Worm (Caenorhabditis elegans) whole organism, L4 larva: ENCODE data around the gene nhr-290.

Experiments
- D1046.2 ChIP-seq: fragments of 200-800 bp; sonication (Bioruptor generic); IDR thresholded peaks from 2 replicates; pipeline ENCODE4 v1.3.6; 2022; ENCODE audit warnings: missing genetic modification characterization, missing compliant biosample characterization
- F26F4.8 ChIP-seq: fragments of 200-800 bp; sonication (Bioruptor generic); conservative IDR thresholded peaks from 2 replicates; pipeline ENCODE4 v1.3.6; 2022; ENCODE audit warnings: missing genetic modification characterization, missing compliant biosample characterization
- F44E2.7 ChIP-seq: fragments of 200-800 bp; sonication (Bioruptor generic); IDR thresholded peaks from 2 replicates; pipeline ENCODE4 v2.1.2; 2022; ENCODE audit warnings: missing genetic modification characterization, missing compliant biosample characterization
- T20F7.1 ChIP-seq: fragments of 200-800 bp; sonication (Bioruptor generic); optimal IDR thresholded peaks from 2 replicates; lab custom pipeline; 2018; ENCODE audit warnings: mild to moderate bottlenecking, missing genetic modification characterization, missing compliant biosample characterization
- T26A8.4 ChIP-seq: fragments of 200-800 bp; sonication (Bioruptor generic); IDR thresholded peaks from 2 replicates; pipeline ENCODE4 v1.3.6; 2022; ENCODE audit warnings: missing genetic modification characterization, missing compliant biosample characterization
- Y48G9A.11 ChIP-seq: fragments of 200-800 bp; sonication (Bioruptor generic); IDR thresholded peaks from 2 replicates; pipeline ENCODE4 v1.3.6; 2022; ENCODE audit warnings: missing genetic modification reagents, missing genetic modification characterization, missing compliant biosample characterization
- Y5F2A.4 ChIP-seq: fragments of 200-800 bp; sonication (Bioruptor generic); optimal IDR thresholded peaks from 2 replicates; lab custom pipeline; 2018; ENCODE audit warnings: mild to moderate bottlenecking, missing genetic modification characterization, missing compliant biosample characterization
- Y75B8A.6 ChIP-seq: fragments of 200-800 bp; sonication (Bioruptor generic); IDR thresholded peaks from 2 replicates; pipeline ENCODE4 v1.3.6; 2022; ENCODE audit warnings: missing genetic modification reagents, missing genetic modification characterization, missing compliant biosample characterization
- aly-2 ChIP-seq: sonication (generic microtip); optimal IDR thresholded peaks from 2 replicates; lab custom pipeline; 2018; ENCODE audit warnings: missing biosample characterization, missing genetic modification characterization
- ama-1 ChIP-seq: fragments of 150-350 bp; optimal IDR thresholded peaks from 2 replicates; lab custom pipeline; 2014; ENCODE audit warnings: inconsistent platforms, mixed read lengths
- arid-1 ChIP-seq: fragments of 200-800 bp; sonication (Bioruptor generic); conservative IDR thresholded peaks from 2 replicates; pipeline ENCODE4 v1.3.6; 2022; ENCODE audit warnings: missing genetic modification reagents, missing genetic modification characterization, missing compliant biosample characterization
- attf-4 ChIP-seq: sonication (generic microtip); optimal IDR thresholded peaks from 3 replicates; lab custom pipeline; 2017; ENCODE audit warnings: missing biosample characterization, missing genetic modification characterization
- ceh-20 ChIP-seq: fragments of 200-800 bp; sonication (Bioruptor generic); IDR thresholded peaks from 2 replicates; pipeline ENCODE4 v1.3.6; 2022; ENCODE audit warnings: missing genetic modification reagents, missing genetic modification characterization, missing compliant biosample characterization
- ceh-32 ChIP-seq: sonication (generic microtip); optimal IDR thresholded peaks from 2 replicates; lab custom pipeline; 2016; ENCODE audit warnings: mild to moderate bottlenecking, missing genetic modification characterization, missing compliant biosample characterization; ENCODE audit not compliant: poor library complexity
- ceh-44 ChIP-seq: fragments of 200-800 bp; sonication (Bioruptor generic); IDR thresholded peaks from 2 replicates; pipeline ENCODE4 v1.3.6; 2022; ENCODE audit warnings: missing genetic modification reagents, missing genetic modification characterization, missing compliant biosample characterization
- ceh-82 ChIP-seq: sonication (generic microtip); optimal IDR thresholded peaks from 2 replicates; lab custom pipeline; 2017; ENCODE audit warnings: missing biosample characterization, missing genetic modification characterization
- daf-12 ChIP-seq: fragments of 150-350 bp; optimal IDR thresholded peaks from 2 replicates; lab custom pipeline; 2014; ENCODE audit warnings: missing biosample characterization, missing genetic modification reagents, missing genetic modification characterization
- daf-16 ChIP-seq, 3 experiments: sonication (generic microtip); optimal IDR thresholded peaks; 2 replicates each; lab custom pipeline; 2016 to 2017; ENCODE audit warnings: missing genetic modification characterization in 3 of 3, missing genetic modification reagents in 3 of 3, mild to moderate bottlenecking in 2 of 3, missing compliant biosample characterization in 2 of 3, missing biosample characterization in 1 of 3, moderate library complexity in 1 of 3
- daf-8 ChIP-seq: fragments of 200-800 bp; sonication (Bioruptor generic); IDR thresholded peaks from 2 replicates; pipeline ENCODE4 v1.3.6; 2022; ENCODE audit warnings: missing genetic modification characterization, missing compliant biosample characterization
- dmd-9 ChIP-seq: fragments of 200-800 bp; sonication (Bioruptor generic); IDR thresholded peaks from 2 replicates; pipeline ENCODE4 v1.3.6; 2022; ENCODE audit warnings: missing genetic modification reagents, missing genetic modification characterization, missing compliant biosample characterization
- dpl-1 ChIP-seq: fragments of 150-350 bp; optimal IDR thresholded peaks from 2 replicates; lab custom pipeline; 2014; ENCODE audit warnings: missing biosample characterization, missing genetic modification reagents, missing genetic modification characterization
- dve-1 ChIP-seq: sonication (generic microtip); optimal IDR thresholded peaks from 2 replicates; lab custom pipeline; 2017; ENCODE audit warnings: antibody characterized with exemption, mild to moderate bottlenecking, missing genetic modification characterization, missing compliant biosample characterization; ENCODE audit not compliant: insufficient read depth
- egl-43 ChIP-seq: fragments of 200-800 bp; sonication (Bioruptor generic); IDR thresholded peaks from 2 replicates; pipeline ENCODE4 v1.3.6; 2022; ENCODE audit warnings: missing genetic modification reagents, missing genetic modification characterization, missing compliant biosample characterization
- fos-1 ChIP-seq: fragments of 150-350 bp; optimal IDR thresholded peaks from 2 replicates; lab custom pipeline; 2014; ENCODE audit warnings: missing biosample characterization, missing genetic modification characterization
- hif-1 ChIP-seq, 2 experiments: sonication (generic microtip); optimal IDR thresholded peaks; 2 replicates each; lab custom pipeline; 2016 to 2017; ENCODE audit warnings: missing compliant biosample characterization in 2 of 2, missing genetic modification characterization in 2 of 2, missing genetic modification reagents in 2 of 2, missing genotype in 2 of 2, mild to moderate bottlenecking in 1 of 2
- lin-29 ChIP-seq: fragments of 200-800 bp; sonication (Bioruptor generic); IDR thresholded peaks from 2 replicates; pipeline ENCODE4 v1.3.6; 2022; ENCODE audit warnings: missing genetic modification reagents, missing genetic modification characterization, missing compliant biosample characterization
- lin-38 ChIP-seq: fragments of 200-800 bp; sonication (Bioruptor generic); IDR thresholded peaks from 2 replicates; pipeline ENCODE4 v1.3.6; 2022; ENCODE audit warnings: missing genetic modification reagents, missing genetic modification characterization, missing compliant biosample characterization
- madf-5 ChIP-seq, 2 experiments: fragments of 200-800 bp; sonication (Bioruptor generic); IDR thresholded peaks; 2 replicates each; pipeline ENCODE4 v1.3.6; 2022; ENCODE audit warnings: missing compliant biosample characterization in 2 of 2, missing genetic modification characterization in 2 of 2
- madf-9 ChIP-seq: fragments of 200-800 bp; sonication (Bioruptor generic); conservative IDR thresholded peaks from 2 replicates; pipeline ENCODE4 v1.3.6; 2022; ENCODE audit warnings: missing genetic modification reagents, missing genetic modification characterization, missing compliant biosample characterization
- mdl-1 ChIP-seq, 2 experiments: fragments of 150-350 bp in 1 of 2; sonication (generic microtip) in 1 of 2; optimal IDR thresholded peaks; 2 replicates each; lab custom pipeline; 2014 to 2017; ENCODE audit warnings: missing biosample characterization in 2 of 2, missing genetic modification characterization in 2 of 2
- mdt-29 ChIP-seq: fragments of 200-800 bp; sonication (Bioruptor generic); IDR thresholded peaks from 2 replicates; pipeline ENCODE4 v1.3.6; 2022; ENCODE audit warnings: missing genetic modification reagents, missing genetic modification characterization, missing compliant biosample characterization
- mes-2 ChIP-seq: sonication (generic microtip); optimal IDR thresholded peaks from 2 replicates; lab custom pipeline; 2016; ENCODE audit warnings: missing genotype, mild to moderate bottlenecking, missing genetic modification characterization, missing compliant biosample characterization; ENCODE audit not compliant: poor library complexity, severe bottlenecking
- nhr-10 ChIP-seq: fragments of 150-350 bp; optimal IDR thresholded peaks from 2 replicates; lab custom pipeline; 2014; ENCODE audit warnings: missing biosample characterization, missing genetic modification characterization
- nhr-111 ChIP-seq: fragments of 200-800 bp; sonication (Bioruptor generic); optimal IDR thresholded peaks from 2 replicates; lab custom pipeline; 2018; ENCODE audit warnings: mild to moderate bottlenecking, missing genetic modification characterization, missing compliant biosample characterization
- nhr-25 ChIP-seq: sonication (generic microtip); optimal IDR thresholded peaks from 2 replicates; lab custom pipeline; 2017; ENCODE audit warnings: missing genetic modification characterization, mild to moderate bottlenecking, missing compliant biosample characterization, antibody characterized with exemption, moderate library complexity, borderline replicate concordance; ENCODE audit not compliant: insufficient read depth
- nhr-28 ChIP-seq: fragments of 150-350 bp; optimal IDR thresholded peaks from 2 replicates; lab custom pipeline; 2014; ENCODE audit warnings: missing biosample characterization, missing genetic modification characterization
- nhr-76 ChIP-seq: fragments of 150-350 bp; optimal IDR thresholded peaks from 2 replicates; lab custom pipeline; 2014; ENCODE audit warnings: missing biosample characterization, missing genetic modification characterization
- nhr-77 ChIP-seq: fragments of 150-350 bp; optimal IDR thresholded peaks from 2 replicates; lab custom pipeline; 2014; ENCODE audit warnings: missing biosample characterization, missing genetic modification characterization
- unc-130 ChIP-seq: sonication (generic microtip); optimal IDR thresholded peaks from 2 replicates; lab custom pipeline; 2016; ENCODE audit warnings: missing genetic modification reagents, missing genetic modification characterization, missing compliant biosample characterization
- unc-62 ChIP-seq, 3 experiments: fragments of 150-350 bp in 1 of 3; sonication (generic microtip); optimal IDR thresholded peaks in 2 of 3; peaks in 1 of 3; 1 replicate in 1 of 3; 2 replicates in 2 of 3; lab custom pipeline; 2014 to 2017; ENCODE audit warnings: missing biosample characterization in 3 of 3, missing genetic modification characterization in 3 of 3, missing genetic modification reagents in 3 of 3, missing genotype in 1 of 3
- vab-7 ChIP-seq: fragments of 200-800 bp; sonication (Bioruptor generic); IDR thresholded peaks from 2 replicates; pipeline ENCODE4 v1.3.6; 2022; ENCODE audit warnings: missing genetic modification reagents, missing genetic modification characterization, missing compliant biosample characterization
- zag-1 ChIP-seq: fragments of 150-350 bp; optimal IDR thresholded peaks from 2 replicates; lab custom pipeline; 2014; ENCODE audit warnings: missing biosample characterization, missing genetic modification characterization
- zip-11 ChIP-seq: fragments of 200-800 bp; sonication (Bioruptor generic); IDR thresholded peaks from 2 replicates; pipeline ENCODE4 v1.3.6; 2022; ENCODE audit warnings: missing genetic modification characterization, missing compliant biosample characterization
- zip-2 ChIP-seq: fragments of 150-350 bp; optimal IDR thresholded peaks from 2 replicates; lab custom pipeline; 2014; ENCODE audit warnings: missing biosample characterization, missing genetic modification characterization
- ztf-7 ChIP-seq: fragments of 150-350 bp; optimal IDR thresholded peaks from 2 replicates; lab custom pipeline; 2014; ENCODE audit warnings: missing biosample characterization, missing genetic modification characterization

The nhr-290 gene

DNA sequence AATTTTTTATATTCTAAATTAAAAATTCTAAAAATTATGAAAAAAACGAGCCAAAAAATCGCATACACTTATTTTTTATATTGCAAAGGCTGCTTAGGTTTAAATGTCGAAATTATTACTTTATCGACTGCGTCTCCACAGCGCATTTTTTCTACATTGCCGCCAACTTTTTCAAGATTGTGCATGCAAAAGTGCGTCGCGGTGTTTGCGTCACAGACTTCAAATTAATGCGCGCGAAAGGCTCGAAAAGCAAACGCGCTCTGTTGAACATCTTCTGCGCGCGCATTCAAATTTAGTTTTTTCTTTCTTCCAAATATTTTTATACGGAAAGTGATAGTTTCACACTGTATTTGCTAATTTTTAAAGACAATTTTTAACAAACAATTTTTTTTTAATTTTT lies 26.6 kb downstream of the nhr-290 start (continued):
- no peak for TF ChIP-seq Y75B8A.6 (GFP tag; lab: Robert Waterston, UW)
- peak; percentile 86 for TF ChIP-seq egl-43 (GFP tag; lab: Robert Waterston, UW)
- no peak for TF ChIP-seq fos-1
- TF ChIP-seq ceh-44 (GFP tag; lab: Robert Waterston, UW), result no peak
- TF ChIP-seq dmd-9 (GFP tag; lab: Robert Waterston, UW), result peak; percentile 69
- no peak for TF ChIP-seq nhr-10 (tag; lab: Kevin White, UChicago)
- no peak for TF ChIP-seq ceh-82 (tag; lab: Kevin White, UChicago)
- TF ChIP-seq Y5F2A.4 (GFP tag; lab: Kevin White, UChicago), result no peak
- no peak for TF ChIP-seq aly-2 (tag; lab: Kevin White, UChicago)
- TF ChIP-seq madf-5 (GFP tag; IDR thresholded peaks at IDR 0.05; lab: Robert Waterston, UW), result no peak
- peak; percentile 50 for TF ChIP-seq unc-130
- TF ChIP-seq T20F7.1, result no peak
- TF ChIP-seq vab-7 (GFP tag; lab: Robert Waterston, UW), result peak; percentile 83
- peak; percentile 91 for TF ChIP-seq mes-2 (tag; lab: Kevin White, UChicago)
- no peak for TF ChIP-seq ztf-7
- TF ChIP-seq lin-29 (GFP tag; lab: Robert Waterston, UW), result peak; percentile 74
- no peak for TF ChIP-seq daf-12
- no peak for TF ChIP-seq nhr-111
- TF ChIP-seq arid-1 (GFP tag; lab: Robert Waterston, UW), result peak; percentile 72
- peak; percentile 85 for TF ChIP-seq mdt-29 (GFP tag; lab: Robert Waterston, UW)
- no peak for TF ChIP-seq F26F4.8 (GFP tag; lab: Robert Waterston, UW)
- TF ChIP-seq daf-16 (GFP tag; optimal IDR thresholded peaks at IDR 0.05; lab: Kevin White, UChicago), result no peak
- peak; percentile 42 for TF ChIP-seq daf-16 (tag; optimal IDR thresholded peaks at IDR 0.05; lab: Kevin White, UChicago)
- TF ChIP-seq daf-8, result no peak
- peak in 1 of 2 experiments; percentile 72 for TF ChIP-seq hif-1 (tag; optimal IDR thresholded peaks at IDR 0.05; lab: Kevin White, UChicago)
- TF ChIP-seq zag-1 (tag; lab: Kevin White, UChicago), result no peak
- TF ChIP-seq lin-38, result peak; percentile 99
- no peak for TF ChIP-seq zip-2
- peak; percentile 94 for TF ChIP-seq ceh-20
- peak; percentile 79 for TF ChIP-seq Y48G9A.11
- TF ChIP-seq nhr-28 (tag; lab: Kevin White, UChicago), result peak; percentile 56
- TF ChIP-seq D1046.2, result peak; percentile 70; the same call in 1 of the 2 replicates
- TF ChIP-seq ceh-32, result no peak
- TF ChIP-seq nhr-76 (tag; lab: Kevin White, UChicago), result no peak
- peak; percentile 81 for TF ChIP-seq dve-1 (tag; lab: Kevin White, UChicago)
- no peak for TF ChIP-seq attf-4 (tag; lab: Kevin White, UChicago)

DNA sequence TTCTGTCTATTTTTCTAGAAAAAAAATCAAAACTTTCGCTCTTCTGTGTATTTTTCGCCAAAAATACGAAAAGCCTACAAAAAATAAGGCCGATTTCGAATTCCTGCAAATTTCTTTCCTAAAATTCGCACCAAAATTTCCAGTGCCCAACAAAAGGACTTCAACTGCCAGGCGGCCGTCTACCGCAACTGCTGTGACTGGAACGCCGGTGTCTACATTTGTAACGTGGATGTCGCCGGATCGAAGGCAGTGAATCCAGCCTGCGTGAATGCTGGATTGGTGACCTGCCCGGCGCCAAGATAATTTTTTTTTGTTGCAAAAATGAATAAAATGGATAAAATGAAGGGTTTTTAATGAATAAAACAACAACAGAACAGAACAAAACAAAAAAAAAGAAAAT lies 27.8 kb downstream of the nhr-290 start:
- TF ChIP-seq nhr-77 (tag; lab: Kevin White, UChicago), result no peak
- TF ChIP-seq lin-38, result peak; percentile 35; the same call in 1 of the 2 replicates
- 0 out of 2 replicates have a peak, but pooled peaks have one; percentile 46 for TF ChIP-seq Y75B8A.6 (GFP tag; lab: Robert Waterston, UW)
- TF ChIP-seq madf-9 (GFP tag; lab: Robert Waterston, UW), result no peak
- no peak for TF ChIP-seq T26A8.4
- TF ChIP-seq Y48G9A.11, result peak; percentile 61; the same call in 1 of the 2 replicates

DNA sequence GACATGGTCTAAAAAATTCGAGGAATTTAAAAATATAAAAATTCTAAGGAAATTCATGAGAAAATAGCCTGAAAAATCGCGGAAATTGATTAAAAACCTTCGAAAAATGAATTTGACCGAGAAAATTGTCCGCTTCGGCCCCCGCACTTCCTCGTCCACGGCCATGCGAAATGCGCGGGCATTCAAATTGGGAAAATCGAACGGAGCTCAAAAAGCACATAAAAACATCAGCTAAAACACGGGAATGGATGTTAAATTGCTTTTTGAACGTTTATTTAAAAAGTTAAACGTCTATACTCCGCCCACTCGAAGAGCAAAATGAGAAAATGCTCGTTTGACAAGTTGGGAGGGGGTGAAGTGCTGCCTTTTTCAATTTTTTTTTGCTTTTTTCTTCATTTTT lies 29.1 kb downstream of the nhr-290 start, which contains the start of gene F53E10.6:
F53E10.6 (minus strand) TSS at position 8 of the 400 bp plus-strand sequence.
- no peak for TF ChIP-seq T26A8.4
- TF ChIP-seq ceh-82 (tag; lab: Kevin White, UChicago), result no peak
- peak in 1 of 2 experiments; percentile 77 for TF ChIP-seq hif-1 (tag; optimal IDR thresholded peaks at IDR 0.05; lab: Kevin White, UChicago)
- no peak for TF ChIP-seq ama-1 (lab: Kevin White, UChicago)
- TF ChIP-seq unc-62 (GFP tag; optimal IDR thresholded peaks at IDR 0.05 in 1 of 2; lab: Kevin White, UChicago), result peak in 1 of 2 experiments; percentile 88
- TF ChIP-seq unc-62 (tag; optimal IDR thresholded peaks at IDR 0.05; lab: Kevin White, UChicago), result no peak
- no peak for TF ChIP-seq F44E2.7 (GFP tag; lab: Robert Waterston, UW)
- peak; percentile 96 for TF ChIP-seq mes-2 (tag; lab: Kevin White, UChicago)
- TF ChIP-seq Y48G9A.11, result 0 out of 2 replicates have a peak, but pooled peaks have one; percentile 17
- peak; percentile 84 for TF ChIP-seq dpl-1
- TF ChIP-seq nhr-25, result no peak
- TF ChIP-seq lin-38, result peak; percentile 53
- TF ChIP-seq unc-130, result peak; percentile 72
- no peak for TF ChIP-seq nhr-76 (tag; lab: Kevin White, UChicago)
- no peak for TF ChIP-seq mdl-1 (tag; optimal IDR thresholded peaks at IDR 0.05; lab: Kevin White, UChicago)
- TF ChIP-seq zip-11 (GFP tag; lab: Robert Waterston, UW), result no peak
